Fruit fly (Drosophila melanogaster): ENCODE measurements around the gene bam.

bam gene

DNA sequence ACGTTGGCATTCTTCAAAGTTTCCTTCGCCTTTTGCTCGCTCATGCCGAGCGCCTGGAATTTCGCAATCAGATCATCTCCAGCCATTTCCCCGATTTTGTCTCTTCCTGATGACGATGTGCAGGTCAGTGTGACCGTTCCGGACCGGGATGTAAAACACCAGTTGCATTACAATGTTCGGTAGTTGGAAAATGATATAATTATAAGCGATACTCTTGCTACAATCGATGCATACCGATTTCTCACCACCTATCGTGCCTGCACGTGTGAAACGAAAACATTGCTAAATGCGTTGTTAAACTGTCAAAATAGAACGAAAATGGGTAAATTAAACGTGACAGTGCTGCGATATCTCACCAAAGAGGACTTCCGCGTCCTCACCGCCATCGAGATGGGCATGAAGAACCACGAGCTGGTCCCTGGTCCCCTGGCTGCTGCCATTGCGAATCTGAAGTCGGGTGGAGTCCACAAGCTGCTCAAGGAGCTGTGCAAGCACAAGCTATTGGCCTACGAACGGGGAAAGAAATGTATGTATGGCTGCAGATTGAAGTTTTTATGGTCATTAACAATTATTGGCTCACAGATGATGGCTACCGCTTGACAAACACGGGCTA is 20.8 kb upstream of the bam start, which contains the start of the genes GlnRS and RIOK2 (continued):
- no peak for TF ChIP-seq CG14441 (GFP tag; IDR thresholded peaks at IDR 0.05)
- no peak for TF ChIP-seq CG12236 (GFP tag; optimal IDR thresholded peaks at IDR 0.05)
- TF ChIP-seq CG34422 (GFP tag; IDR thresholded peaks at IDR 0.05): peak; percentile 85; the same call in 2 of the 3 replicates
- no peak for TF ChIP-seq CG11093 (GFP tag; IDR thresholded peaks at IDR 0.05)
- TF ChIP-seq MBD-R2 (GFP tag; IDR thresholded peaks at IDR 0.05): peak; percentile 98
- no peak for TF ChIP-seq cato (GFP tag; optimal IDR thresholded peaks at IDR 0.05; ENCODE audit: borderline replicate concordance)
- no peak for TF ChIP-seq nerfin-1 (tag; optimal IDR thresholded peaks at IDR 0.05)
- TF ChIP-seq CG9932 (GFP tag; IDR thresholded peaks at IDR 0.05): peak; percentile 49; the same call in 1 of the 2 replicates
- TF ChIP-seq BtbVII (GFP tag; optimal IDR thresholded peaks at IDR 0.05): no peak
- TF ChIP-seq grn (GFP tag; optimal IDR thresholded peaks at IDR 0.05): peak; percentile 7
- TF ChIP-seq CG14667 (GFP tag; IDR thresholded peaks at IDR 0.05): no peak
- peak; percentile 45; the same call in 1 of the 2 replicates for TF ChIP-seq CG3847 (GFP tag; IDR thresholded peaks at IDR 0.05)
- TF ChIP-seq amos (GFP tag; IDR thresholded peaks at IDR 0.05; ENCODE audit: partially characterized antibody): peak; percentile 97
- TF ChIP-seq sima (GFP tag; optimal IDR thresholded peaks at IDR 0.05): no peak
- no peak for TF ChIP-seq al (GFP tag; IDR thresholded peaks at IDR 0.05)
- TF ChIP-seq CG17385 (GFP tag; optimal IDR thresholded peaks at IDR 0.05): no peak
- no peak for TF ChIP-seq CG4854 (GFP tag; optimal IDR thresholded peaks at IDR 0.05)
- peak; percentile 92 for TF ChIP-seq CG17802 (tag; optimal IDR thresholded peaks at IDR 0.05)
- TF ChIP-seq nerfin-2 (GFP tag; IDR thresholded peaks at IDR 0.05; ENCODE audit: partially characterized antibody): peak; percentile 75; the same call in 1 of the 2 replicates
- no peak for TF ChIP-seq CG18476 (GFP tag; optimal IDR thresholded peaks at IDR 0.05)
- TF ChIP-seq tgo (GFP tag; IDR thresholded peaks at IDR 0.05): no peak
- peak; percentile 78 for TF ChIP-seq Med (GFP tag)
- no peak for TF ChIP-seq gcm (GFP tag; optimal IDR thresholded peaks at IDR 0.05)
- TF ChIP-seq D19B (GFP tag; optimal IDR thresholded peaks at IDR 0.05): no peak
- peak; percentile 64 for TF ChIP-seq CHES-1-like (GFP tag; optimal IDR thresholded peaks at IDR 0.05)
- TF ChIP-seq D (optimal IDR thresholded peaks at IDR 0.05): peak; percentile 24
- no peak for TF ChIP-seq D (GFP tag; optimal IDR thresholded peaks at IDR 0.05)
- no peak for TF ChIP-seq CG30431 (GFP tag; optimal IDR thresholded peaks at IDR 0.05)
- no peak for TF ChIP-seq klu (GFP tag; IDR thresholded peaks at IDR 0.05)
- no peak for TF ChIP-seq ttk (GFP tag; IDR thresholded peaks at IDR 0.05)
- no peak for TF ChIP-seq CG11696 (GFP tag; IDR thresholded peaks at IDR 0.05)
- TF ChIP-seq CG2120 (GFP tag; optimal IDR thresholded peaks at IDR 0.05): peak; percentile 2
- TF ChIP-seq kah (GFP tag; optimal IDR thresholded peaks at IDR 0.05): peak; percentile 44
- TF ChIP-seq gcm2 (GFP tag; optimal IDR thresholded peaks at IDR 0.05): no peak
- TF ChIP-seq CG1602 (GFP tag; optimal IDR thresholded peaks at IDR 0.05): no peak
- no peak for TF ChIP-seq unpg (GFP tag; optimal IDR thresholded peaks at IDR 0.05)
- TF ChIP-seq CG8765 (GFP tag; IDR thresholded peaks at IDR 0.05): no peak
- TF ChIP-seq CG12104 (GFP tag; optimal IDR thresholded peaks at IDR 0.05): no peak
- TF ChIP-seq ewg (GFP tag; optimal IDR thresholded peaks at IDR 0.05): no peak
- TF ChIP-seq repo (GFP tag; optimal IDR thresholded peaks at IDR 0.05): no peak
- no peak for TF ChIP-seq CG32772 (GFP tag; IDR thresholded peaks at IDR 0.05)
- no peak for TF ChIP-seq tx (GFP tag; optimal IDR thresholded peaks at IDR 0.05)
- peak; percentile 96 for TF ChIP-seq bbx (GFP tag; IDR thresholded peaks at IDR 0.05; ENCODE audit: partially characterized antibody)
- TF ChIP-seq Nf-YC (tag; optimal IDR thresholded peaks at IDR 0.05): no peak
- TF ChIP-seq CG3163 (GFP tag; optimal IDR thresholded peaks at IDR 0.05): no peak
- TF ChIP-seq CG43689 (GFP tag; IDR thresholded peaks at IDR 0.05): no peak
- TF ChIP-seq E2f1 (GFP tag; IDR thresholded peaks at IDR 0.05): no peak
- TF ChIP-seq Jarid2 (GFP tag; optimal IDR thresholded peaks at IDR 0.05): no peak
- no peak for TF ChIP-seq en (GFP tag; optimal IDR thresholded peaks at IDR 0.05)
- no peak for TF ChIP-seq CG2875 (GFP tag; optimal IDR thresholded peaks at IDR 0.05)
- peak; percentile 71 for TF ChIP-seq sens (GFP tag)
- no peak for TF ChIP-seq odd (GFP tag; optimal IDR thresholded peaks at IDR 0.05)
